Fruit fly (Drosophila melanogaster) whole organism, embryonic: ENCODE data around the gene Cad99C.
A peak's percentile ranks its signal among the peaks of the same experiment; 100 is the strongest.

Experiments
- CG10959 ChIP-seq: fragments of 200-800 bp; sonication (Bioruptor generic); IDR thresholded peaks from 2 replicates; pipeline ENCODE4 v1.3.6; 2022; ENCODE audit warnings: missing biosample characterization, missing genetic modification characterization
- CG11085 ChIP-seq: fragments of 200-800 bp; sonication (Bioruptor generic); IDR thresholded peaks from 2 replicates; pipeline ENCODE4 v1.3.6; 2022; ENCODE audit warnings: missing biosample characterization, missing genetic modification characterization
- CG12391 ChIP-seq: fragments of 200-800 bp; sonication (Bioruptor generic); optimal IDR thresholded peaks from 3 replicates; lab custom pipeline; 2018; ENCODE audit warnings: missing biosample characterization, mild to moderate bottlenecking, missing genetic modification characterization, moderate library complexity
- CG12659 ChIP-seq: fragments of 200-800 bp; sonication (Bioruptor generic); optimal IDR thresholded peaks from 3 replicates; lab custom pipeline; 2017; ENCODE audit warnings: mild to moderate bottlenecking, missing biosample characterization, missing genetic modification reagents, missing genetic modification characterization
- CG12744 ChIP-seq: fragments of 200-800 bp; sonication (Bioruptor generic); optimal IDR thresholded peaks from 2 replicates; lab custom pipeline; 2016; ENCODE audit warnings: missing biosample characterization, missing genetic modification characterization
- CG12942 ChIP-seq: fragments of 200-800 bp; sonication (Bioruptor generic); optimal IDR thresholded peaks from 3 replicates; lab custom pipeline; 2016; ENCODE audit warnings: missing biosample characterization, missing genetic modification characterization
- CG15011 ChIP-seq: fragments of 200-800 bp; sonication (Bioruptor generic); optimal IDR thresholded peaks from 3 replicates; lab custom pipeline; 2018; ENCODE audit warnings: missing biosample characterization, mild to moderate bottlenecking, missing genetic modification characterization
- CG15514 ChIP-seq: fragments of 200-800 bp; sonication (Bioruptor generic); optimal IDR thresholded peaks from 3 replicates; lab custom pipeline; 2017; ENCODE audit warnings: missing biosample characterization, missing genetic modification characterization, mild to moderate bottlenecking, moderate library complexity, missing genetic modification reagents
- CG4404 ChIP-seq: fragments of 200-800 bp; sonication (Bioruptor generic); IDR thresholded peaks from 2 replicates; pipeline ENCODE4 v1.3.6; 2022; ENCODE audit warnings: missing biosample characterization, missing genetic modification characterization
- CG4820 ChIP-seq: fragments of 200-800 bp; sonication (Bioruptor generic); optimal IDR thresholded peaks from 3 replicates; lab custom pipeline; 2016; ENCODE audit warnings: missing biosample characterization, missing genetic modification characterization
- CG6791 ChIP-seq: fragments of 200-800 bp; sonication (Bioruptor generic); IDR thresholded peaks from 3 replicates; pipeline ENCODE4 v1.3.6; 2022; ENCODE audit warnings: missing biosample characterization, missing genetic modification characterization; ENCODE audit not compliant: partially characterized antibody
- CG7357 ChIP-seq: fragments of 200-800 bp; sonication (Bioruptor generic); IDR thresholded peaks from 3 replicates; pipeline ENCODE4 v1.3.6; 2022; ENCODE audit warnings: missing biosample characterization, missing genetic modification characterization
- CG7556 ChIP-seq: fragments of 200-800 bp; sonication (Bioruptor generic); optimal IDR thresholded peaks from 2 replicates; lab custom pipeline; 2017; ENCODE audit warnings: missing biosample characterization, mild to moderate bottlenecking, missing genetic modification characterization
- CG7786 ChIP-seq: fragments of 200-800 bp; sonication (Bioruptor generic); optimal IDR thresholded peaks from 2 replicates; lab custom pipeline; 2016; ENCODE audit warnings: missing biosample characterization, missing genetic modification characterization
- CTCF ChIP-seq: fragments of 200-800 bp; sonication (Bioruptor generic); optimal IDR thresholded peaks from 2 replicates; lab custom pipeline; 2017; ENCODE audit warnings: missing biosample characterization, mild to moderate bottlenecking, missing genetic modification characterization, moderate library complexity
- CoRest ChIP-seq: fragments of 200-800 bp; sonication (Bioruptor generic); optimal IDR thresholded peaks from 3 replicates; lab custom pipeline; 2018; ENCODE audit warnings: missing biosample characterization, mild to moderate bottlenecking, missing genetic modification characterization, moderate library complexity
- Dfd ChIP-seq, 2 experiments: fragments of >200 bp; optimal IDR thresholded peaks; 2 replicates each; lab custom pipeline; 2017; ENCODE audit warnings: missing biosample characterization in 2 of 2, missing genetic modification characterization in 2 of 2
- Dp ChIP-seq: fragments of 200-800 bp; sonication (Bioruptor generic); optimal IDR thresholded peaks from 2 replicates; lab custom pipeline; 2018; ENCODE audit warnings: missing biosample characterization, mild to moderate bottlenecking, missing genetic modification characterization, moderate library complexity
- Ets97D ChIP-seq: fragments of 200-800 bp; sonication (Bioruptor generic); optimal IDR thresholded peaks from 3 replicates; lab custom pipeline; 2016; ENCODE audit warnings: missing biosample characterization, missing genetic modification characterization
- H2.0 ChIP-seq: fragments of 200-800 bp; sonication (Bioruptor generic); IDR thresholded peaks from 2 replicates; pipeline ENCODE4 v1.3.6; 2022; ENCODE audit warnings: missing biosample characterization, missing genetic modification characterization
- Meics ChIP-seq: fragments of 200-800 bp; sonication (Bioruptor generic); optimal IDR thresholded peaks from 2 replicates; lab custom pipeline; 2017; ENCODE audit warnings: missing biosample characterization, mild to moderate bottlenecking, missing genetic modification characterization
- NK7.1 ChIP-seq: fragments of 200-800 bp; sonication (Bioruptor generic); optimal IDR thresholded peaks from 3 replicates; lab custom pipeline; 2016; ENCODE audit warnings: missing biosample characterization, missing genetic modification characterization
- Ravus ChIP-seq: fragments of 200-800 bp; sonication (Bioruptor generic); IDR thresholded peaks from 2 replicates; pipeline ENCODE4 v1.3.6; 2022; ENCODE audit warnings: missing biosample characterization, missing genetic modification characterization
- Trl ChIP-seq, 3 experiments: fragments of >200 bp in 2 of 3; fragments of 200-800 bp in 1 of 3; sonication (Bioruptor generic) in 1 of 3; optimal IDR thresholded peaks; 2 replicates in 1 of 3; 3 replicates in 2 of 3; lab custom pipeline; 2016 to 2017; ENCODE audit warnings: missing biosample characterization in 1 of 3, missing genetic modification characterization in 1 of 3
- Xbp1 ChIP-seq: fragments of 200-800 bp; sonication (Bioruptor generic); optimal IDR thresholded peaks from 3 replicates; lab custom pipeline; 2016; ENCODE audit warnings: missing biosample characterization, mild to moderate bottlenecking, missing genetic modification characterization
- ac ChIP-seq: fragments of 200-800 bp; sonication (Bioruptor generic); optimal IDR thresholded peaks from 3 replicates; lab custom pipeline; 2017; ENCODE audit warnings: missing biosample characterization, mild to moderate bottlenecking, missing genetic modification characterization
- bcd ChIP-seq: fragments of 200-800 bp; sonication (Bioruptor generic); optimal IDR thresholded peaks from 2 replicates; lab custom pipeline; 2017; ENCODE audit warnings: missing biosample characterization, mild to moderate bottlenecking, missing genetic modification characterization
- chif ChIP-seq, 2 experiments: fragments of 200-800 bp; sonication (Bioruptor generic); optimal IDR thresholded peaks; 3 replicates each; lab custom pipeline; 2016; ENCODE audit warnings: missing biosample characterization in 2 of 2, missing genetic modification characterization in 2 of 2
- cwo ChIP-seq: fragments of 200-800 bp; sonication (Bioruptor generic); optimal IDR thresholded peaks from 3 replicates; lab custom pipeline; 2017; ENCODE audit warnings: missing biosample characterization, missing genetic modification characterization, mild to moderate bottlenecking, moderate library complexity, missing genetic modification reagents
- danr ChIP-seq: fragments of 200-800 bp; sonication (Bioruptor generic); IDR thresholded peaks from 2 replicates; pipeline ENCODE4 v1.3.6; 2022; ENCODE audit warnings: missing biosample characterization, missing genetic modification characterization
- ftz-f1 ChIP-seq: fragments of 200-800 bp; sonication (Bioruptor generic); optimal IDR thresholded peaks from 2 replicates; lab custom pipeline; 2016; ENCODE audit warnings: missing biosample characterization, missing genetic modification characterization
- hbn ChIP-seq: fragments of 200-800 bp; sonication (Bioruptor generic); IDR thresholded peaks from 2 replicates; pipeline ENCODE4 v1.3.6; 2022; ENCODE audit warnings: missing biosample characterization, missing genetic modification characterization; ENCODE audit not compliant: partially characterized antibody
- hkb ChIP-seq, 2 experiments: fragments of 200-800 bp in 1 of 2; fragments of >200 bp in 1 of 2; sonication (Bioruptor generic) in 1 of 2; IDR thresholded peaks in 1 of 2; optimal IDR thresholded peaks in 1 of 2; 2 replicates each; pipeline versions ENCODE4 v1.3.6 to Lab custom; 2017 to 2022; ENCODE audit warnings: missing biosample characterization in 1 of 2, missing genetic modification characterization in 1 of 2
- ken ChIP-seq: fragments of 200-800 bp; sonication (Bioruptor generic); IDR thresholded peaks from 3 replicates; pipeline ENCODE4 v1.3.6; 2022; ENCODE audit warnings: missing biosample characterization, missing genetic modification characterization
- lmd ChIP-seq: fragments of 200-800 bp; sonication (Bioruptor generic); IDR thresholded peaks from 2 replicates; pipeline ENCODE4 v1.3.6; 2022; ENCODE audit warnings: missing biosample characterization, missing genetic modification characterization
- maf-S ChIP-seq: fragments of 200-800 bp; sonication (Bioruptor generic); optimal IDR thresholded peaks from 2 replicates; lab custom pipeline; 2016; ENCODE audit warnings: missing biosample characterization, missing genetic modification characterization
- mirr ChIP-seq: fragments of 200-800 bp; sonication (Bioruptor generic); optimal IDR thresholded peaks from 3 replicates; lab custom pipeline; 2018; ENCODE audit warnings: missing biosample characterization, mild to moderate bottlenecking, missing genetic modification characterization
- onecut ChIP-seq: fragments of 200-800 bp; sonication (Bioruptor generic); IDR thresholded peaks from 2 replicates; pipeline ENCODE4 v1.3.6; 2022; ENCODE audit warnings: missing biosample characterization, missing genetic modification characterization
- otp ChIP-seq: fragments of 200-800 bp; sonication (Bioruptor generic); IDR thresholded peaks from 3 replicates; pipeline ENCODE4, ENCODE4 v1.3.6; 2022; ENCODE audit warnings: missing biosample characterization, missing genetic modification characterization
- ranshi ChIP-seq: fragments of 200-800 bp; sonication (Bioruptor generic); IDR thresholded peaks from 2 replicates; pipeline ENCODE4 v1.3.6; 2022; ENCODE audit warnings: missing biosample characterization, missing genetic modification characterization
- run ChIP-seq: fragments of 200-800 bp; sonication (Bioruptor generic); optimal IDR thresholded peaks from 3 replicates; lab custom pipeline; 2018; ENCODE audit warnings: missing biosample characterization, mild to moderate bottlenecking, missing genetic modification characterization
- schlank ChIP-seq: fragments of 200-800 bp; sonication (Bioruptor generic); optimal IDR thresholded peaks from 2 replicates; lab custom pipeline; 2018; ENCODE audit warnings: missing biosample characterization, mild to moderate bottlenecking, missing genetic modification characterization
- shn ChIP-seq: fragments of 200-800 bp; sonication (Bioruptor generic); optimal IDR thresholded peaks from 3 replicates; lab custom pipeline; 2016; ENCODE audit warnings: missing biosample characterization, missing genetic modification characterization
- tin ChIP-seq: fragments of 200-800 bp; sonication (Bioruptor generic); optimal IDR thresholded peaks from 3 replicates; lab custom pipeline; 2016; ENCODE audit warnings: missing biosample characterization, missing genetic modification characterization
- tna ChIP-seq: fragments of 200-800 bp; sonication (Bioruptor generic); IDR thresholded peaks from 2 replicates; pipeline ENCODE4 v1.3.6; 2022; ENCODE audit warnings: missing biosample characterization, missing genetic modification characterization; ENCODE audit not compliant: partially characterized antibody
- trem ChIP-seq: fragments of 200-800 bp; optimal IDR thresholded peaks from 3 replicates; lab custom pipeline; 2019; ENCODE audit warnings: missing biosample characterization, mild to moderate bottlenecking, missing genetic modification characterization, moderate library complexity
- vvl ChIP-seq: fragments of 200-800 bp; sonication (Bioruptor generic); IDR thresholded peaks from 2 replicates; pipeline ENCODE4 v1.3.6; 2022; ENCODE audit warnings: missing biosample characterization, missing genetic modification characterization
- wdn ChIP-seq: fragments of 200-800 bp; sonication (Bioruptor generic); IDR thresholded peaks from 2 replicates; pipeline ENCODE4 v1.3.6; 2022; ENCODE audit warnings: missing biosample characterization, missing genetic modification characterization
- zfh1 ChIP-seq: fragments of 200-800 bp; sonication (Bioruptor generic); IDR thresholded peaks from 3 replicates; pipeline ENCODE4 v1.3.6; 2022; ENCODE audit warnings: missing biosample characterization, missing genetic modification characterization
- zfh2 ChIP-seq: fragments of 200-800 bp; sonication (Bioruptor generic); optimal IDR thresholded peaks from 2 replicates; lab custom pipeline; 2016; ENCODE audit warnings: missing biosample characterization, missing genetic modification characterization

Gene Cad99C

DNA sequence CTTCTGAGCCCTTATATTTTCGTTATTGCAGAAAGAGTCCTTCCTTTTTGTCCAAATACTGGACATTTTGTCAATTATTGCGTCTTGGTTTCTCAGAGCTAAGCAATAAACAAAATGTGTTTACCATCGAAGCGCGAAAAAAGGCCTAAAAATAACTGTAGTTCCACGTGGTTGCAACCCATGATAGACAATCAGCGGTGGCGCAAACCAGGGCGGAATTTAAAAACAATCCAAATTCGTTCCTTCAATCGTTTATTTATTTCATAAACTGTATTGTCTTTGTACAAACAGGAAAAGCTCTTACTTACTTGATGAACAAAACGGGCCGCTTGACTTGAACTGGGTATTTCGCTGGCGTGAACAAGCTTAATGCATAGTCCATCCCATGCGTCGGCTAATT is 17.3 kb downstream of the Cad99C start, which contains the start of gene CG7824 (continued):
- TF ChIP-seq CG4404 (no peak), H2.0 (GFP tag; lab: Robert Waterston, UW) (no peak), Dp (GFP tag; lab: Kevin White, UChicago) (peak; percentile 81), trem (tag; lab: Kevin White, UChicago) (peak; percentile 46), schlank (tag; lab: Kevin White, UChicago) (no peak), run (no peak), wdn (GFP tag; lab: Robert Waterston, UW) (no peak), CG12659 (GFP tag; lab: Kevin White, UChicago) (peak; percentile 36), Dfd (GFP tag; optimal IDR thresholded peaks at IDR 0.05; lab: Kevin White, UChicago) (no peak), CG11085 (GFP tag; lab: Robert Waterston, UW) (no peak), mirr (GFP tag; lab: Kevin White, UChicago) (no peak), otp (GFP tag; lab: Robert Waterston, UW) (no peak), Xbp1 (GFP tag; lab: Kevin White, UChicago) (no peak), CG7786 (GFP tag; lab: Kevin White, UChicago) (no peak), CG7357 (no peak), zfh1 (no peak)

DNA sequence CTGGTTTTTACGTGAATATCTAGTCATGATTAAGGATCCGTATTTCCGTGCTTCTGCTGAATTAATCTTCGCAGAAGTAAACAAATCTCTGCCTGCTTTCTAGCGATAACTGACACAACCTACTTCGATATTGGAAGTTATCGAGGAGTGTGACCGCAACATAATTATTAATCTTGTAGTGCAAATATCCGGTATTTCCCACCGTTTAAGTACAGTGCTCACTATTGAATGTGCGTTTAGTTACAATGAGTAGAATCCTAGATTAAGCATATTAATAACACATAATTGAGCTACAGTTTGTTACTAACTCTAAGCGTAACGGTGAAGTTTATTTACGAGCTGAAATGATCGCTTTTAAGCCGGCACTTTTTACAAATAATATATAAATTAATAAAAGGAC is 18.3 kb downstream of the Cad99C start:
- TF ChIP-seq CoRest (tag; lab: Kevin White, UChicago) (peak; percentile 64), CG7556 (peak; percentile 13), hkb (optimal IDR thresholded peaks at IDR 0.05; lab: Kevin White, UChicago) (no peak), hkb (GFP tag; IDR thresholded peaks at IDR 0.05; lab: Robert Waterston, UW) (no peak; the same call in 1 of the 2 replicates), ftz-f1 (GFP tag; lab: Kevin White, UChicago) (no peak), lmd (GFP tag; lab: Robert Waterston, UW) (peak; percentile 56), tin (peak; percentile 8), CG15514 (GFP tag; lab: Kevin White, UChicago) (no peak), Ets97D (GFP tag; lab: Kevin White, UChicago) (peak; percentile 90), chif (GFP tag; optimal IDR thresholded peaks at IDR 0.05; lab: Kevin White, UChicago) (peak in 1 of 2 experiments; percentile 28), Meics (GFP tag; lab: Kevin White, UChicago) (peak; percentile 66), CTCF (peak; percentile 31), CG12659 (GFP tag; lab: Kevin White, UChicago) (peak; percentile 79), cwo (GFP tag; lab: Kevin White, UChicago) (peak; percentile 20), CG10959 (no peak), maf-S (no peak), otp (GFP tag; lab: Robert Waterston, UW) (no peak), CG6791 (GFP tag; lab: Robert Waterston, UW) (peak; percentile 50; the same call in 1 of the 3 replicates), NK7.1 (GFP tag; lab: Kevin White, UChicago) (no peak), CG4820 (GFP tag; lab: Kevin White, UChicago) (no peak), ranshi (peak; percentile 43; the same call in 1 of the 2 replicates), shn (GFP tag; lab: Kevin White, UChicago) (no peak), tna (no peak), CG12744 (peak; percentile 10), ken (GFP tag; lab: Robert Waterston, UW) (no peak), zfh2 (GFP tag; lab: Kevin White, UChicago) (peak; percentile 37), Xbp1 (GFP tag; lab: Kevin White, UChicago) (peak; percentile 59), CG12942 (peak; percentile 19), ac (GFP tag; lab: Kevin White, UChicago) (no peak), CG12391 (peak; percentile 54), CG15011 (GFP tag; lab: Kevin White, UChicago) (no peak), onecut (GFP tag; lab: Robert Waterston, UW) (0 out of 2 replicates have a peak, but pooled peaks have one; percentile 10), danr (GFP tag; lab: Robert Waterston, UW) (no peak), Ravus (GFP tag; lab: Robert Waterston, UW) (no peak), hbn (GFP tag; lab: Robert Waterston, UW) (no peak), Trl (optimal IDR thresholded peaks at IDR 0.05; lab: Kevin White, UChicago) (no peak), Trl (GFP tag; optimal IDR thresholded peaks at IDR 0.05; lab: Kevin White, UChicago) (peak; percentile 4), bcd (GFP tag; lab: Kevin White, UChicago) (peak; percentile 63), vvl (GFP tag; lab: Robert Waterston, UW) (peak; percentile 75)
